Worm (Caenorhabditis elegans): ENCODE measurements around the gene tnc-2.

tnc-2 gene

DNA sequence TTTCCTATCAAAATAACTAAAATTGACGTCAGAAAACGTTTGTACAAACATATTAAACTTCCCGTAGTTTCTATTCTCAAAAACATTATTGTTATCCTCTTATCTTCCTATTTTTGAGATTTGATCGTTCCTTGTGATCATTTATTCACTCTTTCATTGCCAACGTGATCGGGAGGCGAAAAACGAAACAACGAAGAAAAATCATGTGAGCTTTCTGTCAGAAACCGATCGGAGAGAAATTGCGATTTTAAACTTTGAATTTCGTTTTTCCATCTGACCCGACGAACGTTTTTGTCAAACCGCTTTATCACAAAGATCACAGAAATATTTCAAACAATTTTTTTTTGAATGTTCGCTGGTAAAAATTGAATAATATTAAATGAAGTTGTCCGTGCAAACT, 20.4 kb upstream of the tnc-2 start:
- TF ChIP-seq madf-10 (tag; optimal IDR thresholded peaks at IDR 0.05), result peak; percentile 12
- peak; percentile 53 for TF ChIP-seq somi-1 (GFP tag; optimal IDR thresholded peaks at IDR 0.05)
- no peak for TF ChIP-seq snpc-1.3 (tag; optimal IDR thresholded peaks at IDR 0.05; ENCODE audit: insufficient read depth)
- no peak for TF ChIP-seq ceh-100 (GFP tag; IDR thresholded peaks at IDR 0.05)
- peak; percentile 11 for TF ChIP-seq tlf-1 (GFP tag; optimal IDR thresholded peaks at IDR 0.05)
- TF ChIP-seq Y79H2A.3 (GFP tag; conservative IDR thresholded peaks at IDR 0.05), result no peak
- TF ChIP-seq hmg-1.2 (GFP tag; IDR thresholded peaks at IDR 0.05), result peak; percentile 15; the same call in 1 of the 2 replicates
- 0 out of 2 replicates have a peak, but pooled peaks have one; percentile 61 for TF ChIP-seq let-526 (GFP tag; IDR thresholded peaks at IDR 0.05)

DNA sequence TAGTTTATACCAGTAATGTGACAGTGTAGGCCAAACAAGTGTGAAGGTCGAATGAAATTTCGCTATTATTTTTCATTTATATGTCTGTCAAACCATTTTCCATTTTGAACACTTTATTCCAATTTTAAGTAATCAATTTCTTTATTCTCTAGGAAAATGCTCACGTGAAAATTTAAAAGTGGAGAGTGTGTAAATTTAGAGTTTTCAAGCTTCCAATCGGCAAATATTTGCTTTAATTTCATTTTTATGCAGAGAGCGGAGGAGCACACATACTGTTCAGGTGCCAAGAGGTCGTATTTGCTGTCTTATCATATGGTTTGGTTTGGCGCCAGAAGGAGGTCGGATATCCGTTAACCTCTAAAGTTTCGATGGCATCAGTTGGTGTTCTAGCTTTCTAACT, 19.8 kb upstream of the tnc-2 start:
- TF ChIP-seq attf-6 (GFP tag; IDR thresholded peaks at IDR 0.05) (no peak), chd-7 (tag; optimal IDR thresholded peaks at IDR 0.05) (no peak), sdz-38 (tag; optimal IDR thresholded peaks at IDR 0.05) (no peak), cebp-1 (GFP tag; IDR thresholded peaks at IDR 0.05) (no peak), cebp-1 (tag; optimal IDR thresholded peaks at IDR 0.05) (no peak), rcor-1 (GFP tag; IDR thresholded peaks at IDR 0.05) (no peak), Y53G8AR.9 (GFP tag; conservative IDR thresholded peaks at IDR 0.05) (0 out of 2 replicates have a peak, but pooled peaks have one; percentile 9)

DNA sequence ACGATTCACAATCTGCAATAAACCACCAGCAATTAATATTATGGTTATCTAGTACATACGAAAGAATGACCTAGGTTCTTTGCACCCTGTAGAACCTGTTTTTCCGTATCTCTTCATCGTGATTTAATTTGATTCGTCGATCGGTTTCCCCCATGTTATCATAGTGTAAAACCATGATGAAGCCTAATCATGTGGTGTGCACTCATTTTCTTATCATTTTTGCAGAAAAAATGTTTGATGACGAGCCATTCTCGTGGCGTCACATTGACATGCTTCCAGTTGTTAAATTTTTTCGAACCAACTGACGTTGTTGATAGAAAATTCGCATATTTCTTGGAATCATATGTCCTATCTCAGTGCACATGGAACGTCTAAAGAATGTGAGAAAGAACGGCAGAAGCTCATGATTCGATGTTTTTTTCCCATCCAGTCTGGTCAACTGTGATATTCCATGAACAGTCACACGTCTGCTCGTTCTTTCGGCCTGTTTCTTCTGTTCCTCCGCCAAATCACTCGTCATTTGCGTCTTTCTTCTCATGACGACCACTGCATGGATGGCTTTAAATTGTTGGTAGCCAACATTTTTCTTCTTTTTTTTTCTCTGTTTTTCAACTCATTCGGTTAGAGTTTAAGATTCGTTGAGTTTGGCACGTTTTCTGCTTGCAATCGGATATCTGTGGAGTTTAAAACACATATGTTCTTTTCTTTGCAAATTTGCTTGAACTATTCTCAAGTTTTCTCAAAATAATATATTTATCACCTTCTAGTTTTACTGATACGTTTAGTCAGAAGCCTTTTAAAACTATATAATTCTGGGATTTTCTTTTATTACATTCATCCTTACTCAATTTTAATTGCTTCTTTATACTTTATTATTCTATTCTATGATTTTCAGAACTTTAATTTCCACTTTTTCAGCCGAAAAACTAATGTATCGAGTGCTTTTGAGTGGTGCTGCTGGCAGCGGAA, 19.0 kb upstream of the tnc-2 start, which contains the start of gene ZK673.2:
Gene ZK673.2 (plus strand): TSS at position 919 of the 969 bp plus-strand sequence.
- TF ChIP-seq ztf-26 (tag; optimal IDR thresholded peaks at IDR 0.05) (peak; percentile 43), bed-2 (GFP tag; IDR thresholded peaks at IDR 0.05) (no peak), lsl-1 (GFP tag; optimal IDR thresholded peaks at IDR 0.05) (no peak), madf-6 (GFP tag; IDR thresholded peaks at IDR 0.05) (peak; percentile 9; the same call in 1 of the 2 replicates), dox-1 (GFP tag; IDR thresholded peaks at IDR 0.05) (peak; percentile 24; the same call in 1 of the 2 replicates), nhr-80 (tag; optimal IDR thresholded peaks at IDR 0.05) (peak; percentile 90), atf-7 (tag; optimal IDR thresholded peaks at IDR 0.05) (peak; percentile 78), unc-62 (GFP tag; optimal IDR thresholded peaks at IDR 0.05) (peak; percentile 39), attf-6 (GFP tag; IDR thresholded peaks at IDR 0.05) (no peak), lin-40 (tag; optimal IDR thresholded peaks at IDR 0.05) (peak; percentile 50), tbp1 (GFP tag; optimal IDR thresholded peaks at IDR 0.05) (peak; percentile 29), let-607 (tag; optimal IDR thresholded peaks at IDR 0.05) (peak in 1 of 2 experiments; percentile 35), akir-1 (GFP tag; optimal IDR thresholded peaks at IDR 0.05) (no peak), snpc-1.1 (tag; optimal IDR thresholded peaks at IDR 0.05; ENCODE audit: insufficient read depth) (no peak), Y53G8AR.9 (GFP tag; conservative IDR thresholded peaks at IDR 0.05) (0 out of 2 replicates have a peak, but pooled peaks have one; percentile 55), C06A6.2 (GFP tag; conservative IDR thresholded peaks at IDR 0.05) (0 out of 2 replicates have a peak, but pooled peaks have one; percentile 11), K12H6.12 (tag; optimal IDR thresholded peaks at IDR 0.05) (peak; percentile 7), F49E8.2 (tag; optimal IDR thresholded peaks at IDR 0.05; ENCODE audit: insufficient read depth) (peak; percentile 13), ztf-22 (GFP tag; optimal IDR thresholded peaks at IDR 0.05) (peak; percentile 80), cebp-1 (GFP tag; IDR thresholded peaks at IDR 0.05) (peak; percentile 24; the same call in 1 of the 2 replicates), cebp-1 (tag; optimal IDR thresholded peaks at IDR 0.05) (peak; percentile 75), T26A5.8 (tag; optimal IDR thresholded peaks at IDR 0.05) (no peak), mcd-1 (GFP tag; IDR thresholded peaks at IDR 0.05) (peak; percentile 15; the same call in 1 of the 2 replicates), attf-5 (GFP tag; optimal IDR thresholded peaks at IDR 0.05) (peak; percentile 45), snpc-4 (GFP tag; optimal IDR thresholded peaks at IDR 0.05) (no peak), snpc-4 (tag; optimal IDR thresholded peaks at IDR 0.05) (no peak), ets-4 (GFP tag; optimal IDR thresholded peaks at IDR 0.05) (peak; percentile 23)

Data from whole organism, young adult.